Fruit fly (Drosophila melanogaster) whole organism, prepupa: ENCODE measurements around the gene CG12035.

Experiments used
- Blimp-1 ChIP-seq: fragments of 200-800 bp; sonication (Bioruptor generic); optimal IDR thresholded peaks from 3 replicates; lab custom pipeline; 2017; ENCODE audit warnings: missing biosample characterization, missing genetic modification characterization, mild to moderate bottlenecking, moderate library complexity, missing genetic modification reagents
- CG10631 ChIP-seq: fragments of 200-800 bp; sonication (Bioruptor generic); optimal IDR thresholded peaks from 2 replicates; lab custom pipeline; 2016; ENCODE audit warnings: missing biosample characterization, missing genetic modification characterization
- CG10669 ChIP-seq: fragments of 200-800 bp; sonication (Bioruptor generic); optimal IDR thresholded peaks from 3 replicates; lab custom pipeline; 2018; ENCODE audit warnings: missing biosample characterization, mild to moderate bottlenecking, missing genetic modification characterization, moderate library complexity
- CG11294 ChIP-seq: fragments of 200-800 bp; sonication (Bioruptor generic); IDR thresholded peaks from 2 replicates; pipeline ENCODE4 v1.3.6; 2022; ENCODE audit warnings: missing biosample characterization, missing genetic modification characterization
- CG11762 ChIP-seq: fragments of 200-800 bp; sonication (Bioruptor generic); optimal IDR thresholded peaks from 3 replicates; lab custom pipeline; 2016; ENCODE audit warnings: missing biosample characterization, missing genetic modification characterization; ENCODE audit not compliant: insufficient read depth
- CG11902 ChIP-seq: fragments of 200-800 bp; sonication (Bioruptor generic); optimal IDR thresholded peaks from 3 replicates; lab custom pipeline; 2016; ENCODE audit warnings: missing biosample characterization, missing genetic modification characterization
- CG15336 ChIP-seq: fragments of 200-800 bp; sonication (Bioruptor generic); IDR thresholded peaks from 2 replicates; pipeline ENCODE4 v1.3.6; 2022; ENCODE audit warnings: missing biosample characterization, missing genetic modification characterization
- CG1621 ChIP-seq: fragments of 200-800 bp; sonication (Bioruptor generic); optimal IDR thresholded peaks from 3 replicates; lab custom pipeline; 2018; ENCODE audit warnings: missing biosample characterization, mild to moderate bottlenecking, missing genetic modification characterization
- CG16779 ChIP-seq: fragments of 200-800 bp; sonication (Bioruptor generic); optimal IDR thresholded peaks from 3 replicates; lab custom pipeline; 2017; ENCODE audit warnings: missing biosample characterization, mild to moderate bottlenecking, missing genetic modification characterization
- CG3032 ChIP-seq: fragments of 200-800 bp; optimal IDR thresholded peaks from 2 replicates; lab custom pipeline; 2019; ENCODE audit warnings: missing biosample characterization, mild to moderate bottlenecking, missing genetic modification characterization, moderate library complexity
- CG3919 ChIP-seq: fragments of 200-800 bp; sonication (Bioruptor generic); optimal IDR thresholded peaks from 3 replicates; lab custom pipeline; 2016; ENCODE audit warnings: missing biosample characterization, missing genetic modification characterization
- CG6163 ChIP-seq: fragments of 200-800 bp; sonication (Bioruptor generic); IDR thresholded peaks from 3 replicates; pipeline ENCODE4 v1.3.6; 2022; ENCODE audit warnings: missing biosample characterization, missing genetic modification characterization
- CG6276 ChIP-seq: fragments of 200-800 bp; sonication (Bioruptor generic); optimal IDR thresholded peaks from 2 replicates; lab custom pipeline; 2017; ENCODE audit warnings: missing biosample characterization, mild to moderate bottlenecking, missing genetic modification characterization
- CG6792 ChIP-seq: fragments of 200-800 bp; sonication (Bioruptor generic); optimal IDR thresholded peaks from 3 replicates; lab custom pipeline; 2016; ENCODE audit warnings: missing biosample characterization, missing genetic modification characterization
- CG7368 ChIP-seq: fragments of 200-800 bp; sonication (Bioruptor generic); optimal IDR thresholded peaks from 3 replicates; lab custom pipeline; 2016; ENCODE audit warnings: missing biosample characterization, missing genetic modification characterization
- CG8319 ChIP-seq: fragments of 200-800 bp; sonication (Bioruptor generic); optimal IDR thresholded peaks from 3 replicates; lab custom pipeline; 2016; ENCODE audit warnings: missing biosample characterization, missing genetic modification characterization
- CG8632 ChIP-seq: fragments of 200-800 bp; sonication (Bioruptor generic); optimal IDR thresholded peaks from 3 replicates; lab custom pipeline; 2016; ENCODE audit warnings: missing biosample characterization, missing genetic modification characterization
- Eip75B ChIP-seq: fragments of 200-800 bp; sonication (Bioruptor generic); optimal IDR thresholded peaks from 3 replicates; lab custom pipeline; 2016; ENCODE audit warnings: missing biosample characterization, missing genetic modification characterization
- Eip78C ChIP-seq: fragments of 200-800 bp; sonication (Bioruptor generic); peaks from one replicate; lab custom pipeline; 2016; ENCODE audit warnings: missing biosample characterization, missing genetic modification characterization
- Eip93F ChIP-seq: fragments of 200-800 bp; sonication (Bioruptor generic); optimal IDR thresholded peaks from 2 replicates; lab custom pipeline; 2016; ENCODE audit warnings: missing biosample characterization, mild to moderate bottlenecking, missing genetic modification characterization
- Ets96B ChIP-seq: fragments of 200-800 bp; optimal IDR thresholded peaks from 2 replicates; lab custom pipeline; 2019; ENCODE audit warnings: missing biosample characterization, mild to moderate bottlenecking, missing genetic modification characterization, moderate library complexity
- Gug ChIP-seq: fragments of 200-800 bp; sonication (Bioruptor generic); IDR thresholded peaks from 2 replicates; pipeline ENCODE4 v1.3.6; 2022; ENCODE audit warnings: missing biosample characterization, missing genetic modification characterization
- Hr38 ChIP-seq: sonication (Bioruptor generic); optimal IDR thresholded peaks from 2 replicates; lab custom pipeline; 2016; ENCODE audit warnings: missing biosample characterization, missing genetic modification characterization
- Hr39 ChIP-seq: fragments of 200-800 bp; sonication (Bioruptor generic); optimal IDR thresholded peaks from 2 replicates; lab custom pipeline; 2016; ENCODE audit warnings: missing biosample characterization, missing genetic modification characterization
- Hr4 ChIP-seq: fragments of 200-800 bp; sonication (Bioruptor generic); optimal IDR thresholded peaks from 3 replicates; lab custom pipeline; 2016; ENCODE audit warnings: missing biosample characterization, missing genetic modification characterization
- Lpt ChIP-seq: fragments of 200-800 bp; sonication (Bioruptor generic); optimal IDR thresholded peaks from 3 replicates; lab custom pipeline; 2016; ENCODE audit warnings: missing biosample characterization, missing genetic modification characterization
- OdsH ChIP-seq: fragments of 200-800 bp; sonication (Bioruptor generic); optimal IDR thresholded peaks from 3 replicates; lab custom pipeline; 2016; ENCODE audit warnings: missing biosample characterization, missing genetic modification characterization
- Smox ChIP-seq: fragments of 200-800 bp; sonication (Bioruptor generic); optimal IDR thresholded peaks from 3 replicates; lab custom pipeline; 2016; ENCODE audit warnings: missing biosample characterization, missing genetic modification characterization
- Sox102F ChIP-seq: fragments of 200-800 bp; sonication (Bioruptor generic); optimal IDR thresholded peaks from 2 replicates; lab custom pipeline; 2016; ENCODE audit warnings: missing biosample characterization, mild to moderate bottlenecking, missing genetic modification characterization
- Sox15 ChIP-seq: fragments of 200-800 bp; sonication (Bioruptor generic); optimal IDR thresholded peaks from 3 replicates; lab custom pipeline; 2016; ENCODE audit warnings: missing biosample characterization, missing genetic modification characterization
- acj6 ChIP-seq: fragments of 200-800 bp; sonication (Bioruptor generic); optimal IDR thresholded peaks from 3 replicates; lab custom pipeline; 2016; ENCODE audit warnings: missing biosample characterization, missing genetic modification characterization
- cyc ChIP-seq: fragments of 200-800 bp; sonication (Bioruptor generic); optimal IDR thresholded peaks from 3 replicates; lab custom pipeline; 2016; ENCODE audit warnings: missing biosample characterization, missing genetic modification characterization
- dac ChIP-seq: fragments of 200-800 bp; sonication (Bioruptor generic); optimal IDR thresholded peaks from 2 replicates; lab custom pipeline; 2017; ENCODE audit warnings: missing biosample characterization, mild to moderate bottlenecking, missing genetic modification characterization
- dsx ChIP-seq: fragments of 200-800 bp; optimal IDR thresholded peaks from 3 replicates; lab custom pipeline; 2019; ENCODE audit warnings: missing biosample characterization, mild to moderate bottlenecking, missing genetic modification characterization, moderate library complexity; ENCODE audit not compliant: poor library complexity, severe bottlenecking
- eg ChIP-seq: fragments of 200-800 bp; sonication (Bioruptor generic); IDR thresholded peaks from 3 replicates; pipeline ENCODE4 v1.3.6; 2022; ENCODE audit warnings: missing biosample characterization, missing genetic modification characterization
- fd59A ChIP-seq: fragments of 200-800 bp; sonication (Bioruptor generic); optimal IDR thresholded peaks from 2 replicates; lab custom pipeline; 2017; ENCODE audit warnings: missing biosample characterization, mild to moderate bottlenecking, missing genetic modification characterization, missing genetic modification reagents
- fd85E ChIP-seq: fragments of 200-800 bp; sonication (Bioruptor generic); optimal IDR thresholded peaks from 3 replicates; lab custom pipeline; 2016; ENCODE audit warnings: missing biosample characterization, missing genetic modification characterization
- lz ChIP-seq: fragments of 200-800 bp; sonication (Bioruptor generic); optimal IDR thresholded peaks from 3 replicates; lab custom pipeline; 2016; ENCODE audit warnings: missing biosample characterization, missing genetic modification characterization
- net ChIP-seq: fragments of 200-800 bp; sonication (Bioruptor generic); optimal IDR thresholded peaks from 3 replicates; lab custom pipeline; 2016; ENCODE audit warnings: missing biosample characterization, missing genetic modification characterization
- pdm3 ChIP-seq: fragments of 200-800 bp; sonication (Bioruptor generic); optimal IDR thresholded peaks from 3 replicates; lab custom pipeline; 2016; ENCODE audit warnings: missing biosample characterization, missing genetic modification characterization
- salr ChIP-seq, 2 experiments: fragments of 200-800 bp; sonication (Bioruptor generic); optimal IDR thresholded peaks; 3 replicates each; lab custom pipeline; 2016 to 2018; ENCODE audit warnings: missing biosample characterization in 2 of 2, missing genetic modification characterization in 2 of 2, mild to moderate bottlenecking in 1 of 2
- ss ChIP-seq, 2 experiments: fragments of 200-800 bp; sonication (Bioruptor generic); optimal IDR thresholded peaks; 2 replicates in 1 of 2; 3 replicates in 1 of 2; lab custom pipeline; 2017 to 2018; ENCODE audit warnings: mild to moderate bottlenecking in 2 of 2, missing biosample characterization in 2 of 2, missing genetic modification characterization in 2 of 2, moderate library complexity in 1 of 2
- svp ChIP-seq: fragments of 200-800 bp; sonication (Bioruptor generic); peaks from one replicate; lab custom pipeline; 2016; ENCODE audit warnings: missing biosample characterization, missing genetic modification characterization
- vri ChIP-seq: fragments of 200-800 bp; sonication (Bioruptor generic); optimal IDR thresholded peaks from 3 replicates; lab custom pipeline; 2016; ENCODE audit warnings: missing biosample characterization, mild to moderate bottlenecking, missing genetic modification characterization

The CG12035 gene

DNA sequence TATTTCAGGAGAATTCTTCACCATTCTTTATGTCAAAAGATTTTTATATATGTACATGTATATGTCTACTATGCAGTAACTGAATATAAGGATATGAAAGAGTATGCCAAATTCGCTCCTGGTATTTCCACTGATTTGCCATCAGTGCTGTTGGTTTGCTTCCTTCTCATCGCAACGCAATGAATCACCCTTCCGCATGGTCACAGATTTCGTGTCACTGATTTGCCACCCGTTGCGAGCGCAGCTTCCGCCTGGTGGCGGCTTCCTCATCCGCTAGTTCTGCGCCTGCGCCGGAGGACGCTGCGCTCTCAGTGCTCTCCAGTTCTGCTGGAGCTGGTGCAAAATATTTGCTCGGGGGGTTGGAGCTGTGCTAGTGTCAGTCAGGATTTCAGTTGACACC lies 24.0 kb downstream of the CG12035 start (continued):
- TF ChIP-seq CG11902 (GFP tag; lab: Kevin White, UChicago) (no peak), svp (GFP tag; lab: Kevin White, UChicago) (peak; percentile 38), CG3919 (GFP tag; lab: Kevin White, UChicago) (no peak), eg (GFP tag; lab: Robert Waterston, UW) (no peak), net (GFP tag; lab: Kevin White, UChicago) (no peak), CG8319 (GFP tag; lab: Kevin White, UChicago) (no peak), Hr38 (GFP tag; lab: Kevin White, UChicago) (no peak), fd85E (no peak), dac (GFP tag; lab: Kevin White, UChicago) (no peak), CG11762 (GFP tag; lab: Kevin White, UChicago) (no peak), Hr4 (GFP tag; lab: Kevin White, UChicago) (no peak)

DNA sequence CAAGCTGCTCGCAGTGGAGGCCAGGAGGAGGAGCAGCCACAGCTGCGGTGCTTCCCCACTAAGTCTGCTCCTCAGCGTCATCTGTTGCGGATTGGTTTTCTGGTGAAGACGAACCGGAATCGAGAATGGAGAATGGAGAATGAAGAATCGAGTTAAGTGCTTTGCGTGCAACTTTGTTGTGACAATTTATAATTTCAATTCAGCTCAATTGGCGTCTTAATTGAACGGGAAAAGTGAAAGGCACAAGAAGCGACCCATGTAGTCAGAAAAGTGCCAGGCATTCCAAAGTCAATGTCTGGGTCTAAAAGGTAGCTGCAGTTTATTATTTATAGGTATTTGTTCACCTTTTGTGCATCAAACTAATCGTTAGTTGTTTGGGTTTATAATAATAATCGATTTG lies 30.1 kb downstream of the CG12035 start:
- no peak for TF ChIP-seq eg (GFP tag; lab: Robert Waterston, UW)
- peak; percentile 91 for TF ChIP-seq dsx
- TF ChIP-seq, all 60 proteins: peak for 1

DNA sequence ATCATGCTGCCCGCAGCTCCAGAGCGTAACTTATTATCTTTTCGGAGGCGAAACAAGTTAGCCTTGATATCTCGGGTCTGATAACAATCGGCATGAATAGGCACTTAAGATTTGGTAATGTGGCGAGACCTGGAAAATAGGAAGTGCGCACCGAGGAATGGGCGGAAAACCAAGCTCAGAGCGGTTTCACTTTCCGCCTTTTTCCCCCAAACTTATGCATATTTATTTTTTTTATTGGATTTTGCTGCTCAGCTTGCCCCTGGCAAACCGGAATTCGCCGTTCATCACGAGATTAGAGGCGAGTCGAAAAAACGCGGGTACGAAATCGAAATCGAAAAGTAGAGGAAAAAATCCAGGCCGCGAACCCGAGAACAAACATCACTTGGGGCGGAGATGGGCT lies 30.7 kb downstream of the CG12035 start:
- TF ChIP-seq acj6 = no peak
- TF ChIP-seq Blimp-1 (GFP tag; lab: Kevin White, UChicago) = peak; percentile 77
- no peak for TF ChIP-seq pdm3 (GFP tag; lab: Kevin White, UChicago)
- TF ChIP-seq, all 60 proteins: peak for 1

DNA sequence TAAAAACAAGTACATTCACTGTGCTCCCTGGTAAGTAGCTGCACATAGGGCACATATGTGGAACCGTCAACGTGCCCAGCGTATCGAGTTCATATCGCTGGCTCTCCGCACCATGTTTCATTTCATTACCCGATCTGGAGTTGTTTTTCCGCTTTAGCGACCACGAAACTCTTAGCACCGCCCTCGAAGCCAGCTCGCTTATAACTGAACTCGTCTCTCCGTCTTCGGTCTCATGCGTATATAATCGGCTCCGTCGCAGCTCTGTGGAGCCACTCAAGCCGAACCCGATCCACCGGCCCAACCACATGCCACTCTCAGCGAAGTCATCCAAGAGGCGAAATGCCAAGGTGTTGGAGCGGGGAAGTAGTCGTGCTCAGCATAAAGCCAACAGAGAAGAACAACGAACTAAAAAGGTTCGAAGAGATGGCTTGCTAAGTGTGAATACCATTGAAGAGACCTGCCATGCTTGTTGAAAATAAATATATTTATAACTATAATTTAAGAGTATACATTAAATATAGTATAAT lies 31.3 kb downstream of the CG12035 start, which contains the start of gene Cht2:
Gene Cht2 (minus strand): TSS at position 477 of the 527 bp plus-strand sequence.
- peak; percentile 1 for TF ChIP-seq Eip93F (GFP tag; lab: Kevin White, UChicago)
- no peak for TF ChIP-seq Hr39 (GFP tag; lab: Kevin White, UChicago)
- no peak for TF ChIP-seq CG10669 (GFP tag; lab: Kevin White, UChicago)
- no peak for TF ChIP-seq dac (GFP tag; lab: Kevin White, UChicago)
- TF ChIP-seq CG1621 (tag; lab: Kevin White, UChicago) = peak; percentile 41
- no peak for TF ChIP-seq cyc
- peak; percentile 32 for TF ChIP-seq Sox102F
- no peak for TF ChIP-seq CG10631 (GFP tag; lab: Kevin White, UChicago)
- TF ChIP-seq Blimp-1 (GFP tag; lab: Kevin White, UChicago) = no peak
- TF ChIP-seq vri (GFP tag; lab: Kevin White, UChicago) = no peak
- TF ChIP-seq CG3032 = no peak
- no peak for TF ChIP-seq svp (GFP tag; lab: Kevin White, UChicago)
- TF ChIP-seq dsx = peak; percentile 63
- TF ChIP-seq fd85E = no peak
- no peak for TF ChIP-seq lz
- TF ChIP-seq CG6163 (GFP tag; lab: Robert Waterston, UW) = peak; percentile 68
- TF ChIP-seq fd59A (GFP tag; lab: Kevin White, UChicago) = no peak
- TF ChIP-seq Eip78C (GFP tag; lab: Kevin White, UChicago) = peak; percentile 62
- TF ChIP-seq Lpt = peak; percentile 69
- peak; percentile 67; the same call in 1 of the 3 replicates for TF ChIP-seq eg (GFP tag; lab: Robert Waterston, UW)
- no peak for TF ChIP-seq CG6792 (GFP tag; lab: Kevin White, UChicago)
- no peak for TF ChIP-seq Eip75B (GFP tag; lab: Kevin White, UChicago)
- TF ChIP-seq CG3919 (GFP tag; lab: Kevin White, UChicago) = no peak
- no peak for TF ChIP-seq Hr38 (GFP tag; lab: Kevin White, UChicago)
- TF ChIP-seq CG11762 (GFP tag; lab: Kevin White, UChicago) = no peak
- TF ChIP-seq salr (GFP tag; optimal IDR thresholded peaks at IDR 0.05; lab: Kevin White, UChicago) = no peak
- no peak for TF ChIP-seq Ets96B (tag; lab: Kevin White, UChicago)
- TF ChIP-seq ss (GFP tag; optimal IDR thresholded peaks at IDR 0.05; lab: Kevin White, UChicago) = peak; percentile 42 to 61
- TF ChIP-seq CG7368 = no peak
- TF ChIP-seq net (GFP tag; lab: Kevin White, UChicago) = no peak
- TF ChIP-seq Sox15 (GFP tag; lab: Kevin White, UChicago) = no peak
- TF ChIP-seq CG8632 (GFP tag; lab: Kevin White, UChicago) = no peak
- TF ChIP-seq CG11294 (GFP tag; lab: Robert Waterston, UW) = no peak
- TF ChIP-seq Smox = no peak
- no peak for TF ChIP-seq Gug (GFP tag; lab: Robert Waterston, UW)
- TF ChIP-seq OdsH = no peak
- peak; percentile 54; the same call in 1 of the 2 replicates for TF ChIP-seq CG15336 (GFP tag; lab: Robert Waterston, UW)
- TF ChIP-seq CG16779 = no peak
- TF ChIP-seq CG6276 (GFP tag; lab: Kevin White, UChicago) = no peak
